Fruit fly (Drosophila melanogaster): Measurements from ENCODE around the gene CheB38a.

CheB38a gene

dm6 chr2L:20797515-20797847, 20.9 kb downstream of the CheB38a start, which contains the start of gene CG9328 (continued):
- peak; percentile 36 for TF ChIP-seq Kr (GFP tag; optimal IDR thresholded peaks at IDR 0.05)
- TF ChIP-seq CG15514 (GFP tag; optimal IDR thresholded peaks at IDR 0.05) = peak; percentile 65
- no peak for TF ChIP-seq Atf-2 (GFP tag; optimal IDR thresholded peaks at IDR 0.05)
- peak; percentile 17 for TF ChIP-seq tap (tag; optimal IDR thresholded peaks at IDR 0.05)
- no peak for TF ChIP-seq CG8281 (tag; optimal IDR thresholded peaks at IDR 0.05)
- peak; percentile 44 for TF ChIP-seq ind (GFP tag; optimal IDR thresholded peaks at IDR 0.05)
- TF ChIP-seq CG3407 (GFP tag; optimal IDR thresholded peaks at IDR 0.05) = no peak
- peak; percentile 65; the same call in 1 of the 2 replicates for TF ChIP-seq amos (GFP tag; IDR thresholded peaks at IDR 0.05; ENCODE audit: partially characterized antibody)
- TF ChIP-seq CG30403 (GFP tag; optimal IDR thresholded peaks at IDR 0.05) = peak; percentile 27
- no peak for TF ChIP-seq CG6654 (GFP tag; optimal IDR thresholded peaks at IDR 0.05)
- TF ChIP-seq zen (tag; optimal IDR thresholded peaks at IDR 0.05) = no peak
- TF ChIP-seq knrl (GFP tag; IDR thresholded peaks at IDR 0.05; ENCODE audit: partially characterized antibody) = peak; percentile 40; the same call in 1 of the 3 replicates
- no peak for TF ChIP-seq ssp (GFP tag; IDR thresholded peaks at IDR 0.05)
- peak; percentile 51 for TF ChIP-seq her (GFP tag; optimal IDR thresholded peaks at IDR 0.05)
- TF ChIP-seq sima (GFP tag; optimal IDR thresholded peaks at IDR 0.05) = no peak
- no peak; the same call in 1 of the 2 replicates for TF ChIP-seq CG16779 (GFP tag; IDR thresholded peaks at IDR 0.05)
- TF ChIP-seq bcd (GFP tag; optimal IDR thresholded peaks at IDR 0.05) = peak; percentile 10
- TF ChIP-seq caup (GFP tag; optimal IDR thresholded peaks at IDR 0.05; ENCODE audit: severe bottlenecking) = peak; percentile 53
- peak; percentile 50 for TF ChIP-seq MTF-1 (GFP tag; optimal IDR thresholded peaks at IDR 0.05; ENCODE audit: borderline replicate concordance)
- peak; percentile 53 for TF ChIP-seq CG2678 (tag; optimal IDR thresholded peaks at IDR 0.05)
- peak; percentile 66 for TF ChIP-seq BEAF-32 (GFP tag; optimal IDR thresholded peaks at IDR 0.05)
- TF ChIP-seq dati (GFP tag; IDR thresholded peaks at IDR 0.05) = no peak
- TF ChIP-seq pum (GFP tag; optimal IDR thresholded peaks at IDR 0.05) = no peak
- no peak for TF ChIP-seq schlank (tag; optimal IDR thresholded peaks at IDR 0.05)
- TF ChIP-seq bbx (GFP tag; IDR thresholded peaks at IDR 0.05; ENCODE audit: partially characterized antibody) = peak; percentile 78
- TF ChIP-seq Sin3A (optimal IDR thresholded peaks at IDR 0.05) = no peak
- peak; percentile 29; the same call in 1 of the 3 replicates for TF ChIP-seq CG11456 (GFP tag; IDR thresholded peaks at IDR 0.05)
- TF ChIP-seq CG17328 (GFP tag; IDR thresholded peaks at IDR 0.05) = peak; percentile 46; the same call in 1 of the 2 replicates
- TF ChIP-seq HHEX (GFP tag; optimal IDR thresholded peaks at IDR 0.05) = no peak
- TF ChIP-seq CG10267 (tag; optimal IDR thresholded peaks at IDR 0.05) = peak; percentile 49
- no peak for TF ChIP-seq sim (GFP tag; IDR thresholded peaks at IDR 0.05)
- peak; percentile 27 for TF ChIP-seq scrt (GFP tag; optimal IDR thresholded peaks at IDR 0.05)
- no peak for TF ChIP-seq CG4820 (GFP tag; optimal IDR thresholded peaks at IDR 0.05)
- TF ChIP-seq Rfx (GFP tag; IDR thresholded peaks at IDR 0.05) = peak; percentile 37
- TF ChIP-seq CG34376 (GFP tag; optimal IDR thresholded peaks at IDR 0.05) = peak; percentile 40
- TF ChIP-seq CG8765 (GFP tag; IDR thresholded peaks at IDR 0.05) = no peak
- TF ChIP-seq CG18619 (GFP tag; optimal IDR thresholded peaks at IDR 0.05) = no peak
- peak; percentile 39 for TF ChIP-seq Camta (GFP tag; optimal IDR thresholded peaks at IDR 0.05)
- TF ChIP-seq Nf-YC (tag; optimal IDR thresholded peaks at IDR 0.05) = no peak
- TF ChIP-seq Bteb2 (GFP tag; optimal IDR thresholded peaks at IDR 0.05) = no peak
- no peak for TF ChIP-seq CG4404 (GFP tag; IDR thresholded peaks at IDR 0.05)
- TF ChIP-seq CG14667 (GFP tag; IDR thresholded peaks at IDR 0.05) = no peak
- TF ChIP-seq MESR4 (GFP tag; optimal IDR thresholded peaks at IDR 0.05) = peak; percentile 52
- peak; percentile 4 for TF ChIP-seq CTCF (GFP tag; optimal IDR thresholded peaks at IDR 0.05)
- no peak for TF ChIP-seq E2f2 (GFP tag; IDR thresholded peaks at IDR 0.05)
- peak; percentile 30 for TF ChIP-seq Sry-δ (GFP tag; optimal IDR thresholded peaks at IDR 0.05)
- 0 out of 2 replicates have a peak, but pooled peaks have one; percentile 15 for TF ChIP-seq bowl (GFP tag; IDR thresholded peaks at IDR 0.05)
- TF ChIP-seq slou (GFP tag; optimal IDR thresholded peaks at IDR 0.05) = no peak
- no peak for TF ChIP-seq Neu2 (GFP tag; optimal IDR thresholded peaks at IDR 0.05; ENCODE audit: borderline replicate concordance)
- TF ChIP-seq CG2712 (tag; optimal IDR thresholded peaks at IDR 0.05) = peak; percentile 51
- TF ChIP-seq D19B (GFP tag; optimal IDR thresholded peaks at IDR 0.05) = peak; percentile 1
- TF ChIP-seq CG8089 (GFP tag; optimal IDR thresholded peaks at IDR 0.05) = peak; percentile 3

Measured in whole organism, embryonic.